Worm (Caenorhabditis elegans) whole organism, mixed stage, embryonic: ENCODE measurements around the gene F14H3.3.

ENCODE experiments used
- elt-3 ChIP-seq: fragments of 150-350 bp; optimal IDR thresholded peaks from 2 replicates; lab custom pipeline; 2014; ENCODE audit warnings: missing biosample characterization, missing genetic modification characterization
- mab-5 ChIP-seq: fragments of 150-350 bp; optimal IDR thresholded peaks from 2 replicates; lab custom pipeline; 2014; ENCODE audit warnings: missing biosample characterization, missing genetic modification characterization
- nhr-2 ChIP-seq: fragments of 150-350 bp; optimal IDR thresholded peaks from 2 replicates; lab custom pipeline; 2014; ENCODE audit warnings: missing biosample characterization, missing genetic modification characterization
- nhr-237 ChIP-seq: fragments of 150-350 bp; optimal IDR thresholded peaks from 2 replicates; lab custom pipeline; 2014; ENCODE audit warnings: missing biosample characterization, missing genetic modification characterization
- nhr-28 ChIP-seq: fragments of 150-350 bp; optimal IDR thresholded peaks from 2 replicates; lab custom pipeline; 2014; ENCODE audit warnings: missing biosample characterization, missing genetic modification characterization
- nhr-76 ChIP-seq: sonication (generic microtip); optimal IDR thresholded peaks from 2 replicates; lab custom pipeline; 2017; ENCODE audit warnings: missing biosample characterization, missing genetic modification characterization
- sem-2 ChIP-seq: fragments of 200-800 bp; sonication (Bioruptor generic); optimal IDR thresholded peaks from 2 replicates; lab custom pipeline; 2018; ENCODE audit warnings: mild to moderate bottlenecking, missing genetic modification characterization, missing compliant biosample characterization
- snpc-4 ChIP-seq: fragments of 150-350 bp; optimal IDR thresholded peaks from 2 replicates; lab custom pipeline; 2014; ENCODE audit warnings: missing biosample characterization, missing genetic modification characterization
- unc-62 ChIP-seq: fragments of 150-350 bp; optimal IDR thresholded peaks from 2 replicates; lab custom pipeline; 2014; ENCODE audit warnings: missing biosample characterization, missing genetic modification reagents, missing genetic modification characterization

ce11 chrV:16024917-16025316 is 28.4 kb downstream of the F14H3.3 start:
- TF ChIP-seq nhr-237 (tag; lab: Kevin White, UChicago) (no peak), mab-5 (no peak), sem-2 (GFP tag; lab: Kevin White, UChicago) (no peak), nhr-76 (tag; lab: Kevin White, UChicago) (no peak), unc-62 (GFP tag; lab: Kevin White, UChicago) (no peak), nhr-28 (tag; lab: Kevin White, UChicago) (no peak), nhr-2 (tag; lab: Kevin White, UChicago) (no peak), snpc-4 (no peak), elt-3 (tag; lab: Kevin White, UChicago) (no peak)
